Fruit fly (Drosophila melanogaster): Measurements from ENCODE around the gene Non3.

dm6 chr3R:18226809-18227157, 3.3 kb downstream of the Non3 start:
- TF ChIP-seq Dfd (GFP tag; optimal IDR thresholded peaks at IDR 0.05) (no peak), usp (GFP tag; optimal IDR thresholded peaks at IDR 0.05) (no peak), Dif (GFP tag; optimal IDR thresholded peaks at IDR 0.05; ENCODE audit: partially characterized antibody) (no peak), lola (GFP tag; optimal IDR thresholded peaks at IDR 0.05) (no peak)

Data from whole organism, wandering third instar larva.